Worm (Caenorhabditis elegans): Measurements from ENCODE around the gene F20H11.4.

DNA sequence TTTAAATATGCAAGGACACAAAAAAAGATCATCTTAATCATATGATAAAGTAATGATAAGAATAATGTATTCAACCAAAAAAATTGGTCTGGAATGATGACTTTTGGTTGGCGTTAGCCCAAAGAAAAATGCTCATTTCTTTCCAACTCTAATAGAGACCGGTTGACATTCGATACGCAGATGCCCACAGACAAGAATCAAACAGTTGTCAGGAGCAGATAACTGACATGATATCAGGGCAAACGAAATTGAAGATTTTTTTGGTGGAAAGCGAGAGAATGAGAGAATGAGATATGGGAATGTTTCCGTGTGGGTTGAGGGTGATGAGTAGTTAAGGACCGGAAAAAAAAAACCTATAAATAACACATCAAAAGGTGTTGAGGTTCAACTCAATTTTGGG lies 30.6 kb downstream of the F20H11.4 start:
- TF ChIP-seq ces-1 (GFP tag; optimal IDR thresholded peaks at IDR 0.05) (no peak), unc-39 (tag; optimal IDR thresholded peaks at IDR 0.05) (no peak), unc-62 (GFP tag; optimal IDR thresholded peaks at IDR 0.05) (peak; percentile 50), lsy-2 (tag; optimal IDR thresholded peaks at IDR 0.05) (no peak), lin-13 (tag; optimal IDR thresholded peaks at IDR 0.05) (no peak)

Measured in whole organism, mixed stage, embryonic.